Worm (Caenorhabditis elegans) whole organism, young adult: ENCODE measurements around the gene str-16.

Experiments used
- B0261.1 ChIP-seq: sonication (generic microtip); optimal IDR thresholded peaks from 2 replicates; lab custom pipeline; 2016; ENCODE audit warnings: mild to moderate bottlenecking, missing genetic modification characterization, moderate library complexity, missing compliant biosample characterization
- F37B4.10 ChIP-seq: fragments of 200-800 bp; sonication (Bioruptor generic); IDR thresholded peaks from 2 replicates; pipeline ENCODE4 v1.3.6; 2022; ENCODE audit warnings: missing genetic modification characterization, missing compliant biosample characterization
- F49E8.2 ChIP-seq: sonication (generic microtip); optimal IDR thresholded peaks from 3 replicates; lab custom pipeline; 2017; ENCODE audit warnings: missing genetic modification characterization, mild to moderate bottlenecking, missing compliant biosample characterization, antibody characterized with exemption, moderate library complexity; ENCODE audit not compliant: insufficient read depth
- K11D2.4 ChIP-seq: fragments of 200-800 bp; sonication (Bioruptor generic); IDR thresholded peaks from 2 replicates; pipeline ENCODE4 v1.3.6; 2022; ENCODE audit warnings: missing genetic modification reagents, missing genetic modification characterization, missing compliant biosample characterization
- T07F8.4 ChIP-seq: sonication (generic microtip); optimal IDR thresholded peaks from 2 replicates; lab custom pipeline; 2016; ENCODE audit warnings: mild to moderate bottlenecking, missing genetic modification characterization, moderate library complexity, missing compliant biosample characterization
- Y67H2A.10 ChIP-seq: fragments of 200-800 bp; sonication (Bioruptor generic); conservative IDR thresholded peaks from 2 replicates; pipeline ENCODE4 v1.3.6; 2022; ENCODE audit warnings: missing genetic modification reagents, missing genetic modification characterization, missing compliant biosample characterization
- aptf-3 ChIP-seq: fragments of 200-800 bp; sonication (Bioruptor generic); IDR thresholded peaks from 2 replicates; pipeline ENCODE4 v1.3.6; 2022; ENCODE audit warnings: missing genetic modification characterization, missing compliant biosample characterization
- attf-3 ChIP-seq: fragments of 200-800 bp; sonication (Bioruptor generic); conservative IDR thresholded peaks from 2 replicates; pipeline ENCODE4 v1.3.6; 2022; ENCODE audit warnings: missing genetic modification reagents, missing genetic modification characterization, missing compliant biosample characterization
- ceh-100 ChIP-seq: fragments of 200-800 bp; sonication (Bioruptor generic); IDR thresholded peaks from 2 replicates; pipeline ENCODE4 v1.3.6; 2022; ENCODE audit warnings: missing genetic modification reagents, missing genetic modification characterization, missing compliant biosample characterization
- ceh-79 ChIP-seq: sonication (generic microtip); optimal IDR thresholded peaks from 2 replicates; lab custom pipeline; 2017; ENCODE audit warnings: mild to moderate bottlenecking, missing genetic modification characterization, missing compliant biosample characterization
- dpff-1 ChIP-seq: sonication (generic microtip); optimal IDR thresholded peaks from 2 replicates; lab custom pipeline; 2017; ENCODE audit warnings: mild to moderate bottlenecking, missing genetic modification characterization, missing compliant biosample characterization
- ekl-4 ChIP-seq: fragments of 200-800 bp; sonication (Bioruptor generic); IDR thresholded peaks from 2 replicates; pipeline ENCODE4 v1.3.6; 2022; ENCODE audit warnings: missing genetic modification reagents, missing genetic modification characterization, missing compliant biosample characterization
- let-607 ChIP-seq, 2 experiments: fragments of 200-800 bp in 1 of 2; sonication (Bioruptor generic) in 1 of 2; sonication (generic microtip) in 1 of 2; optimal IDR thresholded peaks; 2 replicates each; lab custom pipeline; 2016 to 2018; ENCODE audit warnings: mild to moderate bottlenecking in 2 of 2, missing compliant biosample characterization in 2 of 2, missing genetic modification characterization in 2 of 2, moderate library complexity in 2 of 2, missing genotype in 1 of 2
- lir-1 ChIP-seq: fragments of 200-800 bp; sonication (Bioruptor generic); conservative IDR thresholded peaks from 2 replicates; pipeline ENCODE4 v1.3.6; 2022; ENCODE audit warnings: missing genetic modification reagents, missing genetic modification characterization, missing compliant biosample characterization
- madf-10 ChIP-seq: sonication (generic microtip); optimal IDR thresholded peaks from 2 replicates; lab custom pipeline; 2016; ENCODE audit warnings: mild to moderate bottlenecking, missing genetic modification characterization, missing compliant biosample characterization
- madf-3 ChIP-seq: fragments of 200-800 bp; sonication (Bioruptor generic); IDR thresholded peaks from 2 replicates; pipeline ENCODE4 v1.3.6; 2022; ENCODE audit warnings: missing genetic modification reagents, missing genetic modification characterization, missing compliant biosample characterization
- madf-6 ChIP-seq: fragments of 200-800 bp; sonication (Bioruptor generic); IDR thresholded peaks from 2 replicates; pipeline ENCODE4 v1.3.6; 2022; ENCODE audit warnings: missing genetic modification reagents, missing genetic modification characterization, missing compliant biosample characterization
- mcd-1 ChIP-seq: fragments of 200-800 bp; sonication (Bioruptor generic); IDR thresholded peaks from 2 replicates; pipeline ENCODE4 v1.3.6; 2022; ENCODE audit warnings: missing genetic modification reagents, missing genetic modification characterization, missing compliant biosample characterization
- nfya-1 ChIP-seq: sonication (generic microtip); optimal IDR thresholded peaks from 2 replicates; lab custom pipeline; 2017; ENCODE audit warnings: antibody characterized with exemption, missing compliant biosample characterization, missing genetic modification characterization, borderline replicate concordance; ENCODE audit not compliant: insufficient read depth
- nhr-27 ChIP-seq: fragments of 200-800 bp; sonication (Bioruptor generic); optimal IDR thresholded peaks from 2 replicates; lab custom pipeline; 2018; ENCODE audit warnings: mild to moderate bottlenecking, missing genetic modification characterization, moderate library complexity, missing compliant biosample characterization
- nhr-80 ChIP-seq: sonication (generic microtip); optimal IDR thresholded peaks from 2 replicates; lab custom pipeline; 2016; ENCODE audit warnings: missing genetic modification characterization, missing compliant biosample characterization
- nhr-90 ChIP-seq: sonication (generic microtip); optimal IDR thresholded peaks from 2 replicates; lab custom pipeline; 2016; ENCODE audit warnings: missing genotype, mild to moderate bottlenecking, missing genetic modification characterization, missing compliant biosample characterization
- rec-8 ChIP-seq, 2 experiments: sonication (generic microtip); optimal IDR thresholded peaks; 2 replicates each; lab custom pipeline; 2016; ENCODE audit warnings: mild to moderate bottlenecking in 2 of 2, missing genetic modification characterization in 2 of 2, missing genetic modification reagents in 2 of 2, missing genotype in 2 of 2, missing biosample characterization in 1 of 2, missing compliant biosample characterization in 1 of 2, moderate library complexity in 1 of 2
- sea-2 ChIP-seq: fragments of 200-800 bp; sonication (Bioruptor generic); IDR thresholded peaks from 2 replicates; pipeline ENCODE4 v1.3.6; 2022; ENCODE audit warnings: missing genetic modification characterization, missing compliant biosample characterization
- snpc-3.4 ChIP-seq: sonication (generic microtip); optimal IDR thresholded peaks from 2 replicates; lab custom pipeline; 2017; ENCODE audit warnings: missing genetic modification characterization, mild to moderate bottlenecking, missing compliant biosample characterization, antibody characterized with exemption, moderate library complexity, missing genotype, missing genetic modification reagents
- somi-1 ChIP-seq: fragments of 200-800 bp; sonication (Bioruptor generic); optimal IDR thresholded peaks from 2 replicates; lab custom pipeline; 2018; ENCODE audit warnings: mild to moderate bottlenecking, missing genetic modification characterization, missing compliant biosample characterization
- tlf-1 ChIP-seq: fragments of 200-800 bp; sonication (Bioruptor generic); optimal IDR thresholded peaks from 2 replicates; lab custom pipeline; 2018; ENCODE audit warnings: mild to moderate bottlenecking, missing genetic modification characterization, missing compliant biosample characterization
- unc-62 ChIP-seq: fragments of 150-350 bp; optimal IDR thresholded peaks from 2 replicates; lab custom pipeline; 2014; ENCODE audit warnings: missing biosample characterization, missing genetic modification reagents, missing genetic modification characterization
- ztf-26 ChIP-seq: sonication (generic microtip); optimal IDR thresholded peaks from 2 replicates; lab custom pipeline; 2017; ENCODE audit warnings: missing genetic modification characterization, missing compliant biosample characterization
- ztf-3 ChIP-seq: fragments of 200-800 bp; sonication (Bioruptor generic); optimal IDR thresholded peaks from 2 replicates; lab custom pipeline; 2018; ENCODE audit warnings: mild to moderate bottlenecking, missing genetic modification characterization, missing compliant biosample characterization

Gene str-16

DNA sequence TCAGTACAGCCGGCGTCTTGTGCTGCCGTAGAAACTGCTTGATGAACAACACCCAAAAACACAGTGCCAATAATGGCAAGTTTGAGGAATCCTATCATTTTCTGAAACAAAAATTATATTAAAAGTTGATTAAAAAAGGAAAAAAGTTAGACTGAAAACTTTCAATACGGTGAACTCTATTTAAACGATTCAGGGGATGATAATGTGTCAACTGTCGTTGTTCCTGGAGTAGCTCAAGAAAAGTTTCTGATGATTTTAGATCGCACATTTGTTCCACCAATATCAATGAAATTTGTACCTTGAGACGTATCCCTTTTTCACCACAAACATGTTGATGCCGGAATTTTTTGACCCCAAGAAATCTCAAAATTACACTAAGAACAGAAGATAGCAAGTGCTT lies 31.3 kb downstream of the str-16 start, which contains the start of gene T28A11.18:
T28A11.18 (minus strand) TSS at position 101 of the 400 bp plus-strand sequence.
- TF ChIP-seq T07F8.4 (no peak), snpc-3.4 (no peak), madf-6 (GFP tag; lab: Robert Waterston, UW) (no peak), ekl-4 (GFP tag; lab: Robert Waterston, UW) (no peak), nhr-27 (no peak), nfya-1 (tag; lab: Kevin White, UChicago) (no peak), ztf-3 (GFP tag; lab: Kevin White, UChicago) (no peak), mcd-1 (GFP tag; lab: Robert Waterston, UW) (no peak), attf-3 (GFP tag; lab: Robert Waterston, UW) (no peak), nhr-80 (tag; lab: Kevin White, UChicago) (no peak), dpff-1 (tag; lab: Kevin White, UChicago) (no peak), B0261.1 (no peak), K11D2.4 (GFP tag; lab: Robert Waterston, UW) (no peak), ceh-79 (no peak), aptf-3 (GFP tag; lab: Robert Waterston, UW) (no peak), lir-1 (no peak), Y67H2A.10 (GFP tag; lab: Robert Waterston, UW) (no peak), sea-2 (GFP tag; lab: Robert Waterston, UW) (no peak), rec-8 (tag; optimal IDR thresholded peaks at IDR 0.05; lab: Kevin White, UChicago) (no peak)

ce11 chrV:3269407-3269806 lies 32.7 kb downstream of the str-16 start, which contains the start of gene T28A11.19:
T28A11.19 (minus strand) TSS chrV:3269514.
- TF ChIP-seq somi-1 (GFP tag; lab: Kevin White, UChicago), result no peak
- TF ChIP-seq let-607 (tag; optimal IDR thresholded peaks at IDR 0.05; lab: Kevin White, UChicago), result no peak
- TF ChIP-seq F49E8.2, result no peak

- TF ChIP-seq nhr-90 (tag; lab: Kevin White, UChicago) (no peak), dpff-1 (tag; lab: Kevin White, UChicago) (no peak), ztf-3 (GFP tag; lab: Kevin White, UChicago) (no peak), ceh-100 (GFP tag; lab: Robert Waterston, UW) (no peak), ceh-79 (no peak), ztf-26 (tag; lab: Kevin White, UChicago) (no peak), attf-3 (GFP tag; lab: Robert Waterston, UW) (no peak), unc-62 (GFP tag; lab: Kevin White, UChicago) (no peak), Y67H2A.10 (GFP tag; lab: Robert Waterston, UW) (no peak)
- TF ChIP-seq, all 124 proteins: peak for 0
These were observed 36.5 kb downstream of the str-16 start, which contains the start of gene T28A11.20 for ce11 chrV:3273156-3273555. T28A11.20 (minus strand) TSS chrV:3273256.

DNA sequence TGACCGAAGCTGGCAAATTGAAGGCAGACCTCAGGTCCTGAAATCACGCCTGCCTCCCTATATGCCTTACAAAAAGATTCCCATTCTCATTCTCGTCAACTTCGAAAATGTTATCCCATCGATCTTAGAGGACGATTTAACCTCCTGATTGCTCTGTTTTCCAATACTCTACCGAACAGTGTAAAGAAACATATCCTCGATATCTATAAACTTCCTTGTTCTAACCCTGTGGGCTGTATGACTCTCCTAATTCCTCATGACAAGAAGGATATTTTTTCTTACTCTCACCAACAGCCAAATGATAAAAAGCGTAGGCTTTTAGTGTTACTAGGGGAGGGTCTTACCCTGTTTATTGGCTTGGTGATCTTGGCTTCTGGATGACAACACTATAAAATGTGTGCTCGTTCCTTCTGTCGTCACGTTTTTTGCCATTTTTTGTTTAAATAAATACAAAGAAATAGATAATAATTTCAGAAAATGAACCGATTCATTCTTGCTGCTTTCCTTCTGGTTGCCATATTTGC lies 37.0 kb downstream of the str-16 start, which contains the start of gene T28A11.4:
T28A11.4 (plus strand) TSS at position 474 of the 524 bp plus-strand sequence.
- no peak for TF ChIP-seq unc-62 (GFP tag; lab: Kevin White, UChicago)
- TF ChIP-seq tlf-1 (GFP tag; lab: Kevin White, UChicago), result no peak
- TF ChIP-seq aptf-3 (GFP tag; lab: Robert Waterston, UW), result no peak
- no peak for TF ChIP-seq somi-1 (GFP tag; lab: Kevin White, UChicago)
- TF ChIP-seq F37B4.10 (GFP tag; lab: Robert Waterston, UW), result no peak
- TF ChIP-seq madf-10 (tag; lab: Kevin White, UChicago), result no peak
- TF ChIP-seq madf-3 (GFP tag; lab: Robert Waterston, UW), result no peak
- TF ChIP-seq, all 124 proteins: peak for 0
